Fruit fly (Drosophila melanogaster): ENCODE results near the gene CG5665.

DNA sequence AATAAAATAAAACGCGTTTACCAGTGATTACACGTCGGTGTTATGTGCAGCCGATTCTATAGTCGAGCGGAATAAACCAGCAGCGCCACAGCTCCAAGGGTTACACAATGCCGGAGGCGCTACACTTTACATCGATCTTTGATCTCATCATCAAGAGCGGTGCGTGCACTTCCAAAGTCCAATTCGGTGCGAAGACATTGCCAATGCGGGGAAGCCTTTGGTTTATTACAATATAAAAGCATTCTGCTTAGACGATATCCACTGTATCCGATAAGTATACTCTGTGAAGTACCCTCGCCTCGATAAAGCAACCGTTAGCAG, 29.5 kb downstream of the CG5665 start:
- TF ChIP-seq Eip75B (GFP tag; optimal IDR thresholded peaks at IDR 0.05), result no peak
- no peak for TF ChIP-seq svp (GFP tag)
- TF ChIP-seq OdsH (GFP tag; optimal IDR thresholded peaks at IDR 0.05), result no peak
- peak; percentile 3 for TF ChIP-seq CG1621 (tag; optimal IDR thresholded peaks at IDR 0.05)
- TF ChIP-seq Hr39 (GFP tag; optimal IDR thresholded peaks at IDR 0.05), result no peak
- TF ChIP-seq Ets21C (GFP tag; optimal IDR thresholded peaks at IDR 0.05), result no peak
- no peak for TF ChIP-seq CG11294 (GFP tag; IDR thresholded peaks at IDR 0.05)
- no peak for TF ChIP-seq CG3032 (tag; optimal IDR thresholded peaks at IDR 0.05)
- no peak for TF ChIP-seq Met (GFP tag; optimal IDR thresholded peaks at IDR 0.05)
- TF ChIP-seq CG11902 (GFP tag; optimal IDR thresholded peaks at IDR 0.05), result no peak

Data from whole organism, prepupa.